Fruit fly (Drosophila melanogaster) whole organism, embryonic: ENCODE data around the gene CG32700.

Experiments
- Blimp-1 ChIP-seq: fragments of 200-800 bp; sonication (Bioruptor generic); optimal IDR thresholded peaks from 3 replicates; lab custom pipeline; 2018; ENCODE audit warnings: missing biosample characterization, missing genetic modification characterization, mild to moderate bottlenecking, moderate library complexity, missing genetic modification reagents
- CG10147 ChIP-seq: fragments of 200-800 bp; sonication (Bioruptor generic); optimal IDR thresholded peaks from 2 replicates; lab custom pipeline; 2019; ENCODE audit warnings: missing biosample characterization, mild to moderate bottlenecking, missing genetic modification characterization, moderate library complexity
- CG10321 ChIP-seq: fragments of 200-800 bp; sonication (Bioruptor generic); IDR thresholded peaks from 2 replicates; pipeline ENCODE4 v1.3.6; 2022; ENCODE audit warnings: missing biosample characterization, missing genetic modification characterization
- CG11504 ChIP-seq: fragments of 200-800 bp; sonication (Bioruptor generic); optimal IDR thresholded peaks from 3 replicates; lab custom pipeline; 2019; ENCODE audit warnings: missing biosample characterization, mild to moderate bottlenecking, missing genetic modification characterization, moderate library complexity
- CG14965 ChIP-seq: fragments of 200-800 bp; sonication (Bioruptor generic); optimal IDR thresholded peaks from 2 replicates; lab custom pipeline; 2016; ENCODE audit warnings: missing biosample characterization, missing genetic modification characterization, borderline replicate concordance
- CG15269 ChIP-seq: fragments of 200-800 bp; sonication (Bioruptor generic); optimal IDR thresholded peaks from 2 replicates; lab custom pipeline; 2018; ENCODE audit warnings: missing biosample characterization, mild to moderate bottlenecking, missing genetic modification characterization, moderate library complexity
- CG16779 ChIP-seq: fragments of 200-800 bp; sonication (Bioruptor generic); IDR thresholded peaks from 2 replicates; pipeline ENCODE4 v1.3.6; 2022; ENCODE audit warnings: missing biosample characterization, missing genetic modification characterization
- CG1832 ChIP-seq: fragments of 200-800 bp; sonication (Bioruptor generic); optimal IDR thresholded peaks from 2 replicates; lab custom pipeline; 2017; ENCODE audit warnings: missing biosample characterization, mild to moderate bottlenecking, missing genetic modification characterization, inconsistent platforms
- CG2678 ChIP-seq: fragments of 200-800 bp; sonication (Bioruptor generic); optimal IDR thresholded peaks from 3 replicates; lab custom pipeline; 2019; ENCODE audit warnings: missing biosample characterization, mild to moderate bottlenecking, missing genetic modification characterization, moderate library complexity
- CG3995 ChIP-seq: fragments of 200-800 bp; sonication (Bioruptor generic); optimal IDR thresholded peaks from 3 replicates; lab custom pipeline; 2016; ENCODE audit warnings: missing biosample characterization, missing genetic modification characterization
- CG4360 ChIP-seq: fragments of 200-800 bp; sonication (Bioruptor generic); IDR thresholded peaks from 2 replicates; pipeline ENCODE4 v1.3.6; 2022; ENCODE audit warnings: missing biosample characterization, missing genetic modification characterization
- CG6175 ChIP-seq: fragments of 200-800 bp; sonication (Bioruptor generic); IDR thresholded peaks from 3 replicates; pipeline ENCODE4 v1.3.6; 2022; ENCODE audit warnings: missing biosample characterization, missing genetic modification characterization
- CG7556 ChIP-seq: fragments of 200-800 bp; sonication (Bioruptor generic); optimal IDR thresholded peaks from 2 replicates; lab custom pipeline; 2017; ENCODE audit warnings: missing biosample characterization, mild to moderate bottlenecking, missing genetic modification characterization
- CG8089 ChIP-seq: fragments of 200-800 bp; sonication (Bioruptor generic); optimal IDR thresholded peaks from 3 replicates; lab custom pipeline; 2016; ENCODE audit warnings: missing biosample characterization, missing genetic modification characterization
- CG9876 ChIP-seq: fragments of 200-800 bp; sonication (Bioruptor generic); optimal IDR thresholded peaks from 2 replicates; lab custom pipeline; 2016; ENCODE audit warnings: missing biosample characterization, missing genetic modification characterization
- CG9932 ChIP-seq: fragments of 200-800 bp; sonication (Bioruptor generic); IDR thresholded peaks from 2 replicates; pipeline ENCODE4 v1.3.6; 2022; ENCODE audit warnings: missing biosample characterization, missing genetic modification characterization
- CTCF ChIP-seq: fragments of 200-800 bp; sonication (Bioruptor generic); optimal IDR thresholded peaks from 2 replicates; lab custom pipeline; 2017; ENCODE audit warnings: missing biosample characterization, mild to moderate bottlenecking, missing genetic modification characterization, moderate library complexity
- Dip3 ChIP-seq: fragments of 200-800 bp; sonication (Bioruptor generic); optimal IDR thresholded peaks from 3 replicates; lab custom pipeline; 2016; ENCODE audit warnings: missing biosample characterization, missing genetic modification characterization
- Eip74EF ChIP-seq, 2 experiments: fragments of 200-800 bp in 1 of 2; fragments of >200 bp in 1 of 2; sonication (Bioruptor generic) in 1 of 2; optimal IDR thresholded peaks; 2 replicates each; lab custom pipeline; 2017 to 2019; ENCODE audit warnings: missing biosample characterization in 2 of 2, missing genetic modification characterization in 2 of 2, mild to moderate bottlenecking in 1 of 2, moderate library complexity in 1 of 2
- Hmr ChIP-seq: fragments of 200-800 bp; sonication (Bioruptor generic); optimal IDR thresholded peaks from 3 replicates; lab custom pipeline; 2017; ENCODE audit warnings: mild to moderate bottlenecking, missing biosample characterization, missing genetic modification reagents, missing genetic modification characterization
- Hr51 ChIP-seq, 2 experiments: fragments of 200-800 bp; sonication (Bioruptor generic); optimal IDR thresholded peaks; 2 replicates in 1 of 2; 3 replicates in 1 of 2; lab custom pipeline; 2016 to 2018; ENCODE audit warnings: missing biosample characterization in 2 of 2, missing genetic modification characterization in 2 of 2, mild to moderate bottlenecking in 1 of 2, moderate library complexity in 1 of 2
- Meics ChIP-seq: fragments of 200-800 bp; sonication (Bioruptor generic); optimal IDR thresholded peaks from 2 replicates; lab custom pipeline; 2017; ENCODE audit warnings: missing biosample characterization, mild to moderate bottlenecking, missing genetic modification characterization
- Mrtf ChIP-seq: fragments of 200-800 bp; sonication (Bioruptor generic); IDR thresholded peaks from 3 replicates; pipeline ENCODE4 v1.3.6; 2022; ENCODE audit warnings: missing biosample characterization, missing genetic modification characterization
- Nf-YB ChIP-seq: fragments of 200-800 bp; sonication (Bioruptor generic); optimal IDR thresholded peaks from 3 replicates; lab custom pipeline; 2019; ENCODE audit warnings: missing biosample characterization, mild to moderate bottlenecking, missing genetic modification characterization, moderate library complexity
- Nf-YC ChIP-seq: fragments of 200-800 bp; optimal IDR thresholded peaks from 3 replicates; lab custom pipeline; 2019; ENCODE audit warnings: missing biosample characterization, mild to moderate bottlenecking, missing genetic modification characterization, moderate library complexity
- Oli ChIP-seq: fragments of 200-800 bp; sonication (Bioruptor generic); optimal IDR thresholded peaks from 2 replicates; lab custom pipeline; 2018; ENCODE audit warnings: missing biosample characterization, mild to moderate bottlenecking, missing genetic modification characterization, moderate library complexity
- Pdp1 ChIP-seq, 2 experiments: fragments of 200-800 bp; sonication (Bioruptor generic); optimal IDR thresholded peaks; 3 replicates each; lab custom pipeline; 2016; ENCODE audit warnings: missing biosample characterization in 2 of 2, missing genetic modification characterization in 2 of 2, mild to moderate bottlenecking in 1 of 2, moderate library complexity in 1 of 2
- Sry-δ ChIP-seq: fragments of 200-800 bp; sonication (Bioruptor generic); optimal IDR thresholded peaks from 2 replicates; lab custom pipeline; 2016; ENCODE audit warnings: missing biosample characterization, missing genetic modification characterization
- Taf1 ChIP-seq: fragments of 200-800 bp; sonication (Bioruptor generic); IDR thresholded peaks from 2 replicates; pipeline ENCODE4 v1.3.6; 2022; ENCODE audit warnings: missing biosample characterization, missing genetic modification characterization
- Trl ChIP-seq, 3 experiments: fragments of >200 bp in 2 of 3; fragments of 200-800 bp in 1 of 3; sonication (Bioruptor generic) in 1 of 3; optimal IDR thresholded peaks; 2 replicates in 1 of 3; 3 replicates in 2 of 3; lab custom pipeline; 2016 to 2017; ENCODE audit warnings: missing biosample characterization in 1 of 3, missing genetic modification characterization in 1 of 3
- ab ChIP-seq: fragments of 200-800 bp; sonication (Bioruptor generic); optimal IDR thresholded peaks from 2 replicates; lab custom pipeline; 2016; ENCODE audit warnings: missing biosample characterization, missing genetic modification characterization
- ara ChIP-seq: fragments of 200-800 bp; sonication (Bioruptor generic); IDR thresholded peaks from 2 replicates; pipeline ENCODE4 v1.3.6; 2022; ENCODE audit warnings: missing biosample characterization, missing genetic modification characterization
- crol ChIP-seq: fragments of 200-800 bp; sonication (Bioruptor generic); IDR thresholded peaks from 2 replicates; pipeline ENCODE4 v1.3.6; 2022; ENCODE audit warnings: missing biosample characterization, missing genetic modification characterization
- dmrt99B ChIP-seq: fragments of 200-800 bp; sonication (Bioruptor generic); optimal IDR thresholded peaks from 2 replicates; lab custom pipeline; 2018; ENCODE audit warnings: missing biosample characterization, mild to moderate bottlenecking, missing genetic modification characterization, moderate library complexity
- esg ChIP-seq: fragments of 200-800 bp; sonication (Bioruptor generic); conservative IDR thresholded peaks from 2 replicates; pipeline ENCODE4 v1.3.6; 2022; ENCODE audit warnings: missing biosample characterization, missing genetic modification characterization
- eve ChIP-seq, 2 experiments: fragments of >200 bp; optimal IDR thresholded peaks; 2 replicates each; lab custom pipeline; 2017; ENCODE audit warnings: missing biosample characterization in 2 of 2, missing genetic modification characterization in 2 of 2
- gem ChIP-seq: fragments of 200-800 bp; sonication (Bioruptor generic); optimal IDR thresholded peaks from 2 replicates; lab custom pipeline; 2019; ENCODE audit warnings: missing biosample characterization, mild to moderate bottlenecking, missing genetic modification characterization, moderate library complexity
- nau ChIP-seq: fragments of 200-800 bp; sonication (Bioruptor generic); optimal IDR thresholded peaks from 3 replicates; lab custom pipeline; 2017; ENCODE audit warnings: missing biosample characterization, mild to moderate bottlenecking, missing genetic modification characterization, missing genetic modification reagents
- pfk ChIP-seq: fragments of 200-800 bp; sonication (Bioruptor generic); optimal IDR thresholded peaks from 2 replicates; lab custom pipeline; 2018; ENCODE audit warnings: missing biosample characterization, mild to moderate bottlenecking, missing genetic modification characterization, moderate library complexity
- pzg ChIP-seq: fragments of 200-800 bp; sonication (Bioruptor generic); optimal IDR thresholded peaks from 3 replicates; lab custom pipeline; 2018; ENCODE audit warnings: missing biosample characterization, mild to moderate bottlenecking, missing genetic modification characterization, moderate library complexity
- row ChIP-seq: fragments of 200-800 bp; sonication (Bioruptor generic); IDR thresholded peaks from 3 replicates; pipeline ENCODE4 v1.3.6; 2022; ENCODE audit warnings: missing biosample characterization, missing genetic modification characterization
- sens ChIP-seq: fragments of 200-800 bp; sonication (Bioruptor generic); peaks from one replicate; lab custom pipeline; 2016; ENCODE audit warnings: missing biosample characterization, missing genetic modification characterization

Gene CG32700

DNA sequence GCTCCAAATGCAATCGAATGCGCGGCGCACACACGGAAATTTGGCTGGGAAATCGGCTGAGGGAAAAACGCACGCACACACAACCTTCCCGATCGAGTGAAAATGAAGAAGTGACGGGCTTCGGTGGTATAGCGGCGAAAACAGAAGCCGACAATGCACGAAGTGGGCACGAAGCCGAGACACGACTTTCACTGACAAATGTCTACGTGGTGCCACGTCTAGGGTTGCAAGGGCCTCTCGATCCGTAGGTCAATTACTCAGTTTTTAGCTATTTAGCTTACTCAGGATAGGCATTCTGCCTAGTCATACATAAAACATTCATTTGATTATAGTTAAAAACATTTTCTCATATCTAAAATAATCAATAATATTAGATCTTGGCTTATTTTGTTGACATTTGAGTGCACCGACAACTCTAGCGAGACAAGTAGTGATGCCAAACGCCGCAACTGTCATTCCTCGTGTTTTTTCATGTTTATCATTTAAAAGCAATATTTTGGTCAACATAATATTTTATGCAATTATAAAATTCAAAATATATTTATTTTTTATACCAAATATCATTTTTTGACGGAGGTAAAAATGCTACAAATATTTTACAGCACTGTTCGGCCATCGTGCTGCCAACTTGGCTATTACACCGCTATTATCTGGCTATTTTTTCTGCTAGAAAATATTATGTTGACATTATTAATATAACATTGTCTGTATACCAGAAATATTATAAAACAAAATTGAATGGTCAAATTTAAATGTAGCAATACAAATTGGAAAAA is 3.1 kb upstream of the CG32700 start (continued):
- 0 out of 2 replicates have a peak, but pooled peaks have one; percentile 53 for TF ChIP-seq CG16779 (GFP tag; lab: Robert Waterston, UW)
- TF ChIP-seq CTCF (GFP tag; lab: Kevin White, UChicago), result peak; percentile 46
- TF ChIP-seq nau (GFP tag; lab: Kevin White, UChicago), result peak; percentile 80
- peak; percentile 88 for TF ChIP-seq Oli (tag; lab: Kevin White, UChicago)
- TF ChIP-seq Sry-δ (GFP tag; lab: Kevin White, UChicago), result peak; percentile 31
- no peak for TF ChIP-seq CG14965
- TF ChIP-seq Dip3 (GFP tag; lab: Kevin White, UChicago), result peak; percentile 76
- TF ChIP-seq pfk (GFP tag; lab: Kevin White, UChicago), result peak; percentile 24
- 0 out of 3 replicates have a peak, but pooled peaks have one; percentile 49 for TF ChIP-seq CG6175
- TF ChIP-seq CG4360, result 0 out of 2 replicates have a peak, but pooled peaks have one; percentile 27
- TF ChIP-seq CG9932 (GFP tag; lab: Robert Waterston, UW), result peak; percentile 90
- TF ChIP-seq ab (GFP tag; lab: Kevin White, UChicago), result peak; percentile 55
- TF ChIP-seq Taf1 (GFP tag; lab: Robert Waterston, UW), result peak; percentile 68
- TF ChIP-seq gem, result peak; percentile 94

- TF ChIP-seq crol (GFP tag; lab: Robert Waterston, UW) (peak; percentile 59), eve (GFP tag; optimal IDR thresholded peaks at IDR 0.05; lab: Kevin White, UChicago) (peak in 1 of 2 experiments; percentile 56), CG3995 (GFP tag; lab: Kevin White, UChicago) (no peak), pzg (GFP tag; lab: Kevin White, UChicago) (no peak)
Observed at dm6 chrX:9551179-9551578, 541 bp upstream of the CG32700 start.

- TF ChIP-seq Trl (optimal IDR thresholded peaks at IDR 0.05; lab: Kevin White, UChicago) (peak in 1 of 2 experiments; percentile 8), Trl (GFP tag; optimal IDR thresholded peaks at IDR 0.05; lab: Kevin White, UChicago) (no peak), ara (GFP tag; lab: Robert Waterston, UW) (no peak), Nf-YC (tag; lab: Kevin White, UChicago) (peak; percentile 63), CG1832 (GFP tag; lab: Kevin White, UChicago) (peak; percentile 48), Nf-YB (peak; percentile 69), CG10321 (GFP tag; lab: Robert Waterston, UW) (peak; percentile 58), row (GFP tag; lab: Robert Waterston, UW) (0 out of 3 replicates have a peak, but pooled peaks have one; percentile 1), CG9876 (GFP tag; lab: Kevin White, UChicago) (no peak)
Observed at dm6 chrX:9544457-9544856, 6.2 kb downstream of the CG32700 start.

DNA sequence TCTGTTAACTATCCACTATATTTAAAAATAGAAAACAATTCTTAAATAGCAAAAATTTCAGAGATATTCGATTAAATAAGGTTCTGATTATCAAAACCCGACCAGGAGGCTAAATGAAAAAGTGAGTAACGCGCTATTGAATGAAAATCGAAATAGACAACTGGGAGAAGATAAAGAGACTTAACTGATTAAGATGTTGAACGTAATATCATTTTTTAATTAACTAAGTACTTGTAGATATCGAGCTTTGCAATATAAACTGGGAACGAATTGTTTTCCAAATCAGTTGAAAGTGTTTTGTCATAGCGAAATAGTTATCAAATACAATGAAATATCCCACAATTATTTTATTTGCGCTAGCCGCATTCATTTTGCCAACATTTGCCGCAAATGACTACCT is 17.1 kb downstream of the CG32700 start, which contains the start of gene CG34026:
CG34026 (plus strand) TSS at position 301 of the 400 bp plus-strand sequence.
- TF ChIP-seq Pdp1 (GFP tag; optimal IDR thresholded peaks at IDR 0.05; lab: Kevin White, UChicago) (no peak), sens (GFP tag; lab: Kevin White, UChicago) (peak; percentile 37)

DNA sequence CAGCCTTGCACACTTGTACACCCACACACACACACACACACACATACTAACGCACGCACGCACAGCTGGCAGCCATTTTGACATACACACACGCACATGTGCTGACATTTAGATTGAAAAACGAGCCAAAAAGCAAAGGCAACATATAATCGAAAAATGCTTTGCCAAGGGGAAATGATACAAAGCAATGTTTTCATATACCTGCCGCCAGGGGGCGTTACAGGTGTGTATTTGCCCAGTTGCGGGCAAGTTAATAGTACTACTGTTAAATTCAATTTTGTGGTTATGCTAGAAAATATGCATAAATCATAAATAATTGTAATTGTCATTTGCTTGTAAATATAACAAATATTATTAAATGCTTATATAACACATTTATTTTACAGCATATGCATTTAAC is 18.2 kb downstream of the CG32700 start:
- peak in 1 of 2 experiments; percentile 30 for TF ChIP-seq Hr51 (GFP tag; optimal IDR thresholded peaks at IDR 0.05; lab: Kevin White, UChicago)
- TF ChIP-seq CG11504 (tag; lab: Kevin White, UChicago), result peak; percentile 38
- peak; percentile 32 for TF ChIP-seq dmrt99B (tag; lab: Kevin White, UChicago)
- TF ChIP-seq Eip74EF (GFP tag; optimal IDR thresholded peaks at IDR 0.05; lab: Kevin White, UChicago), result peak in 1 of 2 experiments; percentile 5
- TF ChIP-seq CG8089 (GFP tag; lab: Kevin White, UChicago), result no peak
- peak; percentile 47 for TF ChIP-seq Hmr (GFP tag; lab: Kevin White, UChicago)
- no peak for TF ChIP-seq Blimp-1 (GFP tag; lab: Kevin White, UChicago)
- peak; percentile 29 for TF ChIP-seq Meics
- no peak for TF ChIP-seq esg
- TF ChIP-seq Mrtf, result no peak
- TF ChIP-seq CG10147 (GFP tag; lab: Kevin White, UChicago), result peak; percentile 5
- peak; percentile 38 for TF ChIP-seq CG7556 (GFP tag; lab: Kevin White, UChicago)
- peak; percentile 8 for TF ChIP-seq CG15269 (tag; lab: Kevin White, UChicago)
- peak; percentile 52 for TF ChIP-seq CG2678 (tag; lab: Kevin White, UChicago)
